Fruit fly (Drosophila melanogaster): ENCODE measurements around the gene Tti1.

Gene Tti1

DNA sequence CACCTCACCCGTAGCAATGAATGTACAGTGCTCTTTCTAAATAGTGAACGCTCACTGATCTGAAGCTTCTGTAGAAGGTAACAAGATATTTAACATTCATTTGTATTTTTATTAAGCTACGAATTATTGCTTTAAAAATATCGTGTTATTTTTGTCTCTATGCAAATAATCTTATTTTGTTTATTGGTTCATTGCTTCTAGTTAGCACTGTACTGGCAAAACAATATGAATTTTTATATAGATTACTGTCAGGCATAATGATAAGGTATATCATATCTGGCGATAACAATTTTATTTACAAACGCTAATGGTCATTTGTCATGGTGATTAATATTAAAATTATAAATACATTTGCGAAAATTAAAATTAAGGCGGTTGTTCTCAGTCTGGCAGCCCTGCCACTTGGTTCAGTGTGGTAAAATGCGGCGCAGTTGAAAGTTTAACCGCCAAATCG is 17.1 kb upstream of the Tti1 start, which contains the start of gene CG9471 (continued):
- TF ChIP-seq CG7368 (GFP tag; optimal IDR thresholded peaks at IDR 0.05) (peak; percentile 94), CG3919 (GFP tag; optimal IDR thresholded peaks at IDR 0.05) (peak; percentile 96), Met (GFP tag; optimal IDR thresholded peaks at IDR 0.05) (peak; percentile 97), CG6854 (GFP tag; optimal IDR thresholded peaks at IDR 0.05) (peak; percentile 87), Hr4 (GFP tag; optimal IDR thresholded peaks at IDR 0.05) (peak; percentile 96), CG8632 (GFP tag; optimal IDR thresholded peaks at IDR 0.05) (peak; percentile 96), CG11902 (GFP tag; optimal IDR thresholded peaks at IDR 0.05) (peak; percentile 92), OdsH (GFP tag; optimal IDR thresholded peaks at IDR 0.05) (peak; percentile 97), CG32006 (GFP tag; optimal IDR thresholded peaks at IDR 0.05) (peak; percentile 90), fkh (GFP tag; optimal IDR thresholded peaks at IDR 0.05) (peak; percentile 79), CG6808 (GFP tag; optimal IDR thresholded peaks at IDR 0.05) (peak; percentile 87), Eip75B (GFP tag; optimal IDR thresholded peaks at IDR 0.05) (peak; percentile 95), Ets21C (GFP tag; optimal IDR thresholded peaks at IDR 0.05) (peak; percentile 94), lz (GFP tag; optimal IDR thresholded peaks at IDR 0.05) (peak; percentile 96)

DNA sequence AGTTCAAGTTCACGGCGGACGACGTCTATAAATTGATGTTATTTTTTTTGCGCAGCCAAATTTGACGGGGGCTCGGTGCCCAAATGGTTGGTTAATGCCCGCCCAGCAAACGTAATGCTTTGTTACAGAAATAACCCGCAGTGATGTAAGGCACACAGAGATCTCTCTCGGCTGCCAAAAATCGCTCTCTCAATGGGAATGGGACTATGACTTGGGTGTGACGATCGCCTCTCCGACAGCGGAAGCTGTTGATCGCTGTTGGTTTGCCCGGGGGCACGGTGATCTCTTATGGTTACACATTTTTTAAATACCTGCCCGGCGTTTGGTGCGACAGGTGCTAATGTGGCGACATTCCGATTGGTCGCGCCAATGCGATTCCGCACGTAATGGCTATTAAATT is 15.6 kb upstream of the Tti1 start:
- TF ChIP-seq vri (GFP tag; optimal IDR thresholded peaks at IDR 0.05) (peak; percentile 63), salr (GFP tag; optimal IDR thresholded peaks at IDR 0.05) (no peak), fkh (GFP tag; optimal IDR thresholded peaks at IDR 0.05) (no peak), Gug (GFP tag; IDR thresholded peaks at IDR 0.05) (no peak), CG15336 (GFP tag; IDR thresholded peaks at IDR 0.05) (no peak), Eip93F (GFP tag; optimal IDR thresholded peaks at IDR 0.05) (no peak)

DNA sequence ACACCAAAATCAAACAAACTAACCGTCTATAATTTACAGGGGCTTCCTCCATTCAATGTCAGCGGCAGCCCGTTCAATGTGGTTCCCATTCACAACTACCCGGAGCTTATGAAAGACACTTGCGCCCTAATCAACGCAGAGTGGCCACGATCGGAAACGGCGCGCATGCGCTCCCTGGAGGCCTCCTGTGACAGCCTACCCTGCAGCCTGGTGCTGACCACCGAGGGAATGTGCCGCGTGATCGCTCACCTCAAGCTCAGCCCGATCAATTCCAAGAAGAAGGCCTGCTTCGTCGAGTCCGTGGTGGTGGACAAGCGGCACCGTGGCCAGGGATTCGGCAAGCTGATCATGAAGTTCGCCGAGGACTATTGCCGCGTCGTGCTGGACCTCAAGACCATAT is 14.4 kb upstream of the Tti1 start, which contains the start of gene MED6:
Gene MED6 (minus strand): TSS at position 101 of the 400 bp plus-strand sequence.
- TF ChIP-seq Eip75B (GFP tag; optimal IDR thresholded peaks at IDR 0.05): no peak
- no peak for TF ChIP-seq CG16779 (tag; optimal IDR thresholded peaks at IDR 0.05)
- no peak for TF ChIP-seq CG8319 (GFP tag; optimal IDR thresholded peaks at IDR 0.05)
- TF ChIP-seq topi (GFP tag; optimal IDR thresholded peaks at IDR 0.05): no peak
- no peak for TF ChIP-seq CG6792 (GFP tag; optimal IDR thresholded peaks at IDR 0.05)
- TF ChIP-seq CG9139 (GFP tag; optimal IDR thresholded peaks at IDR 0.05): no peak
- TF ChIP-seq eg (GFP tag; IDR thresholded peaks at IDR 0.05): no peak
- TF ChIP-seq spab (GFP tag; optimal IDR thresholded peaks at IDR 0.05): no peak
- no peak for TF ChIP-seq CG3032 (tag; optimal IDR thresholded peaks at IDR 0.05)
- TF ChIP-seq fd59A (GFP tag; optimal IDR thresholded peaks at IDR 0.05): no peak
- no peak for TF ChIP-seq CG1621 (tag; optimal IDR thresholded peaks at IDR 0.05)
- no peak for TF ChIP-seq Hr39 (GFP tag; optimal IDR thresholded peaks at IDR 0.05)
- TF ChIP-seq Met (GFP tag; optimal IDR thresholded peaks at IDR 0.05): no peak
- TF ChIP-seq esn (GFP tag; optimal IDR thresholded peaks at IDR 0.05): no peak
- no peak for TF ChIP-seq CG10669 (GFP tag; optimal IDR thresholded peaks at IDR 0.05)
- TF ChIP-seq dsx (GFP tag; optimal IDR thresholded peaks at IDR 0.05; ENCODE audit: poor library complexity, severe bottlenecking): no peak
- TF ChIP-seq CG15336 (GFP tag; IDR thresholded peaks at IDR 0.05): no peak
- TF ChIP-seq vri (GFP tag; optimal IDR thresholded peaks at IDR 0.05): no peak
- no peak for TF ChIP-seq CG8632 (GFP tag; optimal IDR thresholded peaks at IDR 0.05)

DNA sequence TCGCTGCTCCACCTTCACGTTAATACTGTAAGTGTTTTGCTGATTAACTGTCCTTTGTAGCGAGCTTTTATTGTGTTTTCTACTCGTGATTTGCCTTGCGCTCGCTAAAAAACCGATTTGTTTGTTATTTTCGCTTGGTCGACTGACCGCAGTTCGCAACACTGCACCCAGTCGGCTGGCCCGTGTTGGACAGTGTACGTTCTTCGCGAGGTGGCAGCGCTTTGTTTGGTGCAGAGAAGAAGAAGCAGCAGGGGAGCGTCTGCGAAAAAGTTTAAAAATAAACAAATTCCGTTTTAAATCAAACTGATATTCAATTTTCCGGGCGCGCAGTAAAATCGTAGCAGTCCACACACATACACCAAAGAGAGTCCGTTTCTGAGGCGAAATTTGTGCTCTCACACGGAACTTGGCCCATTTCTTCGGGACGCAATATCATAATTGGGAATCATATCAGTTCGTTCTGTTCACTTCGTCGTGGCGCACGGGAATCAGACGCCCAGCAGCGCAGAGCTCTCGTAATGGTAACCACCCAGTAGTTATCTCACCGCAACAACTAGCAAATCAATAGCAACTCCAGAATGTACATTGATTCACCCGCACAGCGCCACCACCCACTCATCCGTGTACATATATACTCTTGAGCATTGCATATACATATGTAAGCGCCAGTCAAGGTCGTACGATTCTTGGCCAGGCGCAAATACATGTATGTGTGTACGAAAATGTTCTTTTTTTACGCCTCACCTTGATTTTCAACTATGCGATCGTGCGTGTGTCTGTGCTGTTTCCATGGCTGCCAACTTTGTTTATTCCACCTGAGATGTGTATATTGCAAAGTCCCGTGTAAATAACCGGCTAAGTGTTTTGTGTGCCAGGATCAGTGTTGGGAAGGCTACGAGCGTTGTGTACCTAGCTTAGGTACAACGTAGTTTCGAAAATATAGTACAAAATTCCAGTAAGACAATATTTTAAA is 13.4 kb upstream of the Tti1 start, which contains the start of gene Naa80:
Gene Naa80 (plus strand): TSS at position 215 of the 973 bp plus-strand sequence.
- TF ChIP-seq CG6276 (GFP tag; optimal IDR thresholded peaks at IDR 0.05): no peak
- peak; percentile 48 for TF ChIP-seq achi (GFP tag; optimal IDR thresholded peaks at IDR 0.05)
- no peak for TF ChIP-seq CG11294 (GFP tag; IDR thresholded peaks at IDR 0.05)
- TF ChIP-seq CG11902 (GFP tag; optimal IDR thresholded peaks at IDR 0.05): peak; percentile 32
- TF ChIP-seq Lpt (GFP tag; optimal IDR thresholded peaks at IDR 0.05): peak; percentile 35
- TF ChIP-seq dsx (GFP tag; optimal IDR thresholded peaks at IDR 0.05; ENCODE audit: poor library complexity, severe bottlenecking): peak; percentile 50
- TF ChIP-seq Ets96B (tag; optimal IDR thresholded peaks at IDR 0.05): no peak
- peak; percentile 67 for TF ChIP-seq Hr39 (GFP tag; optimal IDR thresholded peaks at IDR 0.05)
- peak; percentile 47 to 65 for TF ChIP-seq ss (GFP tag; optimal IDR thresholded peaks at IDR 0.05)
- no peak for TF ChIP-seq Sox102F (GFP tag; optimal IDR thresholded peaks at IDR 0.05)
- peak; percentile 73 for TF ChIP-seq cyc (GFP tag; optimal IDR thresholded peaks at IDR 0.05)
- TF ChIP-seq CG31627 (GFP tag; optimal IDR thresholded peaks at IDR 0.05): peak; percentile 79
- peak; percentile 24 for TF ChIP-seq Sox15 (GFP tag; optimal IDR thresholded peaks at IDR 0.05)
- peak; percentile 42 for TF ChIP-seq OdsH (GFP tag; optimal IDR thresholded peaks at IDR 0.05)
- peak; percentile 57 for TF ChIP-seq CG7368 (GFP tag; optimal IDR thresholded peaks at IDR 0.05)
- TF ChIP-seq CG6854 (GFP tag; optimal IDR thresholded peaks at IDR 0.05): no peak
- TF ChIP-seq esn (GFP tag; optimal IDR thresholded peaks at IDR 0.05): peak; percentile 68

All from whole organism, prepupa.